Worm (Caenorhabditis elegans) whole organism, L2 larva: ENCODE results near the gene C49C8.5.

Source experiments
- R02D3.7 ChIP-seq: fragments of 150-350 bp; optimal IDR thresholded peaks from 2 replicates; lab custom pipeline; 2014; ENCODE audit warnings: missing biosample characterization, missing genetic modification characterization
- Y55F3AM.14 ChIP-seq: fragments of 200-800 bp; sonication (Bioruptor generic); optimal IDR thresholded peaks from 2 replicates; lab custom pipeline; 2018; ENCODE audit warnings: mild to moderate bottlenecking, missing genetic modification characterization, missing compliant biosample characterization
- lin-13 ChIP-seq: fragments of 150-350 bp; optimal IDR thresholded peaks from 2 replicates; lab custom pipeline; 2014; ENCODE audit warnings: missing biosample characterization, missing genetic modification reagents, missing genetic modification characterization
- lin-39 ChIP-seq: fragments of 150-350 bp; optimal IDR thresholded peaks from 2 replicates; lab custom pipeline; 2014; ENCODE audit warnings: missing biosample characterization, missing genetic modification reagents, missing genetic modification characterization
- mab-5 ChIP-seq: fragments of 150-350 bp; optimal IDR thresholded peaks from 2 replicates; lab custom pipeline; 2014; ENCODE audit warnings: missing biosample characterization, missing genetic modification characterization
- mdl-1 ChIP-seq, 2 experiments: fragments of 150-350 bp in 1 of 2; sonication (generic microtip) in 1 of 2; optimal IDR thresholded peaks; 2 replicates each; lab custom pipeline; 2017; ENCODE audit warnings: missing biosample characterization in 2 of 2, missing genetic modification characterization in 2 of 2
- peb-1 ChIP-seq: fragments of 150-350 bp; optimal IDR thresholded peaks from 2 replicates; lab custom pipeline; 2014; ENCODE audit warnings: missing biosample characterization, missing genetic modification characterization
- snpc-4 ChIP-seq: fragments of 150-350 bp; optimal IDR thresholded peaks from 2 replicates; lab custom pipeline; 2014; ENCODE audit warnings: missing biosample characterization, missing genetic modification characterization
- unc-62 ChIP-seq: fragments of 150-350 bp; optimal IDR thresholded peaks from 2 replicates; lab custom pipeline; 2014; ENCODE audit warnings: missing biosample characterization, missing genetic modification reagents, missing genetic modification characterization
- ztf-1 ChIP-seq: fragments of 200-800 bp; sonication (Bioruptor generic); conservative IDR thresholded peaks from 2 replicates; pipeline ENCODE4 v1.3.6; 2022; ENCODE audit warnings: missing genetic modification characterization, missing compliant biosample characterization
- ztf-11 ChIP-seq: sonication (generic microtip); optimal IDR thresholded peaks from 2 replicates; lab custom pipeline; 2017; ENCODE audit warnings: missing biosample characterization, missing genetic modification characterization
- ztf-4 ChIP-seq: fragments of 150-350 bp; optimal IDR thresholded peaks from 2 replicates; lab custom pipeline; 2014; ENCODE audit warnings: missing biosample characterization, missing genetic modification characterization

DNA sequence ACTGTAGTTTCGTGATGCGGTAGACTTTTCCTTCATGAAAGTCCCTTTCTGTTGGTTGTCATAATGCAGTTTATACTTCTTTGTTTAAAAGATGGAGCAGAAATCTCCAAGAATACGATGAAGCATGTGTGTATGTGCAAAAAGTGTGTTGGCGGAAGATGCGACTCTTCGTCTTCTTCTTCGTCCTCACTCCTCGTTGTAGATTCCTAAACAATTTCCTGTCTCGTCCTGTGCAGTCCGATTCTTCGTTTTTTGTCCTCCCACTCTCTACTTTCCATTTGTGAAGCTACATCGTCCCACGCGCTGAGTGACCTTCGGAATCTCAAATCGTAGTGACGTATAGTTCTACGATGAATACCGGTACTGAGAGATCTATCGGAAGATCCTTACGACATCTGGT is 25.2 kb downstream of the C49C8.5 start:
- no peak for TF ChIP-seq unc-62 (GFP tag; lab: Kevin White, UChicago)
- TF ChIP-seq ztf-4 (tag; lab: Kevin White, UChicago), result no peak
- TF ChIP-seq R02D3.7 (tag; lab: Kevin White, UChicago), result no peak
- TF ChIP-seq peb-1 (tag; lab: Kevin White, UChicago), result no peak
- no peak for TF ChIP-seq mdl-1 (tag; optimal IDR thresholded peaks at IDR 0.05; lab: Kevin White, UChicago)
- TF ChIP-seq ztf-1 (GFP tag; lab: Robert Waterston, UW), result no peak
- no peak for TF ChIP-seq Y55F3AM.14 (GFP tag; lab: Kevin White, UChicago)
- no peak for TF ChIP-seq lin-13 (GFP tag; lab: Kevin White, UChicago)
- TF ChIP-seq ztf-11 (tag; lab: Kevin White, UChicago), result no peak
- TF ChIP-seq lin-39 (tag; lab: Kevin White, UChicago), result no peak
- no peak for TF ChIP-seq mab-5
- no peak for TF ChIP-seq snpc-4 (tag; lab: Kevin White, UChicago)
